Worm (Caenorhabditis elegans) whole organism, L1 larva: Measurements from ENCODE around the gene B0228.9.

Experiments used
- C04F5.9 ChIP-seq: sonication (generic microtip); optimal IDR thresholded peaks from 2 replicates; lab custom pipeline; 2016; ENCODE audit warnings: missing genetic modification characterization, missing compliant biosample characterization
- C16A3.4 ChIP-seq: fragments of 150-350 bp; optimal IDR thresholded peaks from 2 replicates; lab custom pipeline; 2014; ENCODE audit warnings: missing biosample characterization, missing genetic modification characterization
- Y116A8C.19 ChIP-seq: sonication (generic microtip); optimal IDR thresholded peaks from 2 replicates; lab custom pipeline; 2016; ENCODE audit warnings: missing compliant biosample characterization, missing genetic modification characterization, borderline replicate concordance
- aly-2 ChIP-seq: fragments of 150-350 bp; optimal IDR thresholded peaks from 2 replicates; lab custom pipeline; 2014; ENCODE audit warnings: missing biosample characterization, missing genetic modification characterization
- ama-1 ChIP-seq: fragments of 150-350 bp; optimal IDR thresholded peaks from 2 replicates; lab custom pipeline; 2014
- blmp-1 ChIP-seq: fragments of 150-350 bp; optimal IDR thresholded peaks from 2 replicates; lab custom pipeline; 2014; ENCODE audit warnings: missing biosample characterization, missing genetic modification characterization
- ceh-63 ChIP-seq: fragments of 200-800 bp; sonication (Bioruptor generic); optimal IDR thresholded peaks from 2 replicates; lab custom pipeline; 2018; ENCODE audit warnings: mild to moderate bottlenecking, missing genetic modification characterization, missing compliant biosample characterization
- ceh-82 ChIP-seq, 3 experiments: fragments of 150-350 bp in 1 of 3; sonication (generic microtip) in 2 of 3; optimal IDR thresholded peaks; 2 replicates each; lab custom pipeline; 2014 to 2017; ENCODE audit warnings: missing biosample characterization in 3 of 3, missing genetic modification characterization in 3 of 3
- ceh-88 ChIP-seq: fragments of 200-800 bp; sonication (Bioruptor generic); IDR thresholded peaks from 2 replicates; pipeline ENCODE4 v1.3.6; 2022; ENCODE audit warnings: missing genetic modification characterization, missing compliant biosample characterization
- dpl-1 ChIP-seq, 3 experiments: fragments of 150-350 bp in 2 of 3; sonication (generic microtip) in 1 of 3; optimal IDR thresholded peaks; 2 replicates each; lab custom pipeline; 2014 to 2017; ENCODE audit warnings: missing biosample characterization in 3 of 3, missing genetic modification characterization in 3 of 3, missing genetic modification reagents in 3 of 3
- efl-1 ChIP-seq, 4 experiments: fragments of 150-350 bp; optimal IDR thresholded peaks in 3 of 4; peaks in 1 of 4; 1 replicate in 1 of 4; 2 replicates in 3 of 4; lab custom pipeline; 2014; ENCODE audit warnings: missing biosample characterization in 2 of 4, missing genetic modification characterization in 2 of 4, missing genetic modification reagents in 2 of 4
- egl-27 ChIP-seq, 2 experiments: fragments of 150-350 bp in 1 of 2; sonication (generic microtip); optimal IDR thresholded peaks; 3 replicates each; lab custom pipeline; 2017 to 2018; ENCODE audit warnings: missing biosample characterization in 2 of 2, missing genetic modification characterization in 2 of 2, missing genetic modification reagents in 2 of 2
- elt-3 ChIP-seq, 6 experiments: fragments of 150-350 bp in 1 of 6; sonication (generic microtip); optimal IDR thresholded peaks; 2 replicates each; lab custom pipeline; 2017 to 2018; ENCODE audit warnings: missing biosample characterization in 6 of 6, missing genetic modification characterization in 6 of 6, inconsistent platforms in 1 of 6
- ets-5 ChIP-seq: fragments of 200-800 bp; sonication (Bioruptor generic); IDR thresholded peaks from 2 replicates; pipeline ENCODE4 v1.3.6; 2022; ENCODE audit warnings: missing genetic modification characterization, missing compliant biosample characterization
- fkh-10 ChIP-seq: sonication (generic microtip); optimal IDR thresholded peaks from 2 replicates; lab custom pipeline; 2017; ENCODE audit warnings: missing biosample characterization, missing genetic modification reagents, missing genetic modification characterization
- fos-1 ChIP-seq: fragments of 150-350 bp; optimal IDR thresholded peaks from 2 replicates; lab custom pipeline; 2014; ENCODE audit warnings: missing biosample characterization, missing genetic modification characterization
- grh-1 ChIP-seq: fragments of 200-800 bp; sonication (Bioruptor generic); IDR thresholded peaks from 2 replicates; pipeline ENCODE4 v1.3.6; 2022; ENCODE audit warnings: missing genetic modification reagents, missing genetic modification characterization, missing compliant biosample characterization
- hlh-17 ChIP-seq: fragments of 200-800 bp; sonication (Bioruptor generic); optimal IDR thresholded peaks from 2 replicates; lab custom pipeline; 2018; ENCODE audit warnings: missing genetic modification characterization, mild to moderate bottlenecking, missing compliant biosample characterization, moderate library complexity, borderline replicate concordance
- hlh-4 ChIP-seq: sonication (generic microtip); optimal IDR thresholded peaks from 2 replicates; lab custom pipeline; 2016; ENCODE audit warnings: mild to moderate bottlenecking, missing genetic modification characterization, missing compliant biosample characterization
- hpl-2 ChIP-seq: fragments of 150-350 bp; optimal IDR thresholded peaks from 2 replicates; lab custom pipeline; 2014; ENCODE audit warnings: missing biosample characterization, missing genetic modification reagents, missing genetic modification characterization
- irx-1 ChIP-seq: sonication (generic microtip); optimal IDR thresholded peaks from 2 replicates; lab custom pipeline; 2016; ENCODE audit warnings: missing genetic modification characterization, missing compliant biosample characterization
- isw-1 ChIP-seq: fragments of 200-800 bp; sonication (Bioruptor generic); IDR thresholded peaks from 2 replicates; pipeline ENCODE4 v1.3.6; 2022; ENCODE audit warnings: missing genetic modification characterization, missing compliant biosample characterization
- jun-1 ChIP-seq: fragments of 150-350 bp; optimal IDR thresholded peaks from 2 replicates; lab custom pipeline; 2014; ENCODE audit warnings: missing biosample characterization, missing genetic modification reagents, missing genetic modification characterization
- lin-13 ChIP-seq: fragments of 150-350 bp; optimal IDR thresholded peaks from 2 replicates; lab custom pipeline; 2014; ENCODE audit warnings: missing biosample characterization, missing genetic modification reagents, missing genetic modification characterization
- lin-35 ChIP-seq, 2 experiments: fragments of 150-350 bp; optimal IDR thresholded peaks; 2 replicates each; lab custom pipeline; 2014; ENCODE audit warnings: missing biosample characterization in 2 of 2, missing genetic modification characterization in 2 of 2, missing genetic modification reagents in 2 of 2
- lin-39 ChIP-seq: fragments of 150-350 bp; optimal IDR thresholded peaks from 2 replicates; lab custom pipeline; 2014; ENCODE audit warnings: missing biosample characterization, missing genetic modification reagents, missing genetic modification characterization
- lsy-2 ChIP-seq, 2 experiments: fragments of 150-350 bp; optimal IDR thresholded peaks; 2 replicates each; lab custom pipeline; 2014; ENCODE audit warnings: missing biosample characterization in 2 of 2, missing genetic modification characterization in 2 of 2
- mab-9 ChIP-seq: fragments of 200-800 bp; sonication (Bioruptor generic); IDR thresholded peaks from 2 replicates; pipeline ENCODE4 v1.3.6; 2022; ENCODE audit warnings: missing genetic modification reagents, missing genetic modification characterization, missing compliant biosample characterization
- mep-1 ChIP-seq: fragments of 150-350 bp; optimal IDR thresholded peaks from 2 replicates; lab custom pipeline; 2014; ENCODE audit warnings: missing biosample characterization, missing genetic modification characterization
- nhr-12 ChIP-seq: sonication (generic microtip); optimal IDR thresholded peaks from 2 replicates; lab custom pipeline; 2017; ENCODE audit warnings: missing biosample characterization, missing genetic modification characterization
- nhr-28 ChIP-seq: fragments of 150-350 bp; optimal IDR thresholded peaks from 2 replicates; lab custom pipeline; 2014; ENCODE audit warnings: missing biosample characterization, missing genetic modification characterization
- nhr-47 ChIP-seq: sonication (generic microtip); optimal IDR thresholded peaks from 2 replicates; lab custom pipeline; 2016; ENCODE audit warnings: mild to moderate bottlenecking, missing genetic modification characterization, moderate library complexity, missing compliant biosample characterization
- nhr-71 ChIP-seq: sonication (generic microtip); optimal IDR thresholded peaks from 2 replicates; lab custom pipeline; 2016; ENCODE audit warnings: mild to moderate bottlenecking, missing genetic modification characterization, moderate library complexity, missing compliant biosample characterization
- nhr-85 ChIP-seq: sonication (generic microtip); peaks from one replicate; lab custom pipeline; 2016; ENCODE audit warnings: missing genetic modification characterization, inconsistent platforms, missing compliant biosample characterization
- nhr-90 ChIP-seq: sonication (generic microtip); optimal IDR thresholded peaks from 2 replicates; lab custom pipeline; 2016; ENCODE audit warnings: mild to moderate bottlenecking, missing genetic modification characterization, missing compliant biosample characterization; ENCODE audit not compliant: poor library complexity
- pag-3 ChIP-seq: sonication (generic microtip); optimal IDR thresholded peaks from 2 replicates; lab custom pipeline; 2017; ENCODE audit warnings: missing genetic modification characterization, mild to moderate bottlenecking, missing compliant biosample characterization, antibody characterized with exemption, borderline replicate concordance; ENCODE audit not compliant: insufficient read depth
- pqm-1 ChIP-seq: sonication (generic microtip); optimal IDR thresholded peaks from 3 replicates; lab custom pipeline; 2017; ENCODE audit warnings: missing biosample characterization, missing genetic modification characterization
- rnt-1 ChIP-seq: sonication (generic microtip); optimal IDR thresholded peaks from 2 replicates; lab custom pipeline; 2016; ENCODE audit warnings: mild to moderate bottlenecking, missing genetic modification characterization, moderate library complexity, missing compliant biosample characterization
- snpc-4 ChIP-seq: fragments of 150-350 bp; optimal IDR thresholded peaks from 2 replicates; lab custom pipeline; 2014; ENCODE audit warnings: missing biosample characterization, missing genetic modification characterization
- snu-23 ChIP-seq: sonication (generic microtip); optimal IDR thresholded peaks from 2 replicates; lab custom pipeline; 2016; ENCODE audit warnings: missing genetic modification characterization, missing compliant biosample characterization
- sox-4 ChIP-seq: sonication (generic microtip); optimal IDR thresholded peaks from 2 replicates; lab custom pipeline; 2016; ENCODE audit warnings: missing genetic modification characterization, missing compliant biosample characterization
- sup-37 ChIP-seq: fragments of 200-800 bp; sonication (Bioruptor generic); optimal IDR thresholded peaks from 2 replicates; lab custom pipeline; 2018; ENCODE audit warnings: mild to moderate bottlenecking, missing genetic modification characterization, missing compliant biosample characterization
- tbx-2 ChIP-seq: sonication (generic microtip); optimal IDR thresholded peaks from 2 replicates; lab custom pipeline; 2016; ENCODE audit warnings: missing genetic modification characterization, missing compliant biosample characterization
- tlp-1 ChIP-seq: fragments of 150-350 bp; optimal IDR thresholded peaks from 2 replicates; lab custom pipeline; 2014; ENCODE audit warnings: missing biosample characterization, missing genetic modification characterization
- unc-130 ChIP-seq: fragments of 150-350 bp; optimal IDR thresholded peaks from 2 replicates; lab custom pipeline; 2017; ENCODE audit warnings: missing biosample characterization, missing genetic modification characterization, inconsistent platforms
- unc-98 ChIP-seq: fragments of 200-800 bp; sonication (Bioruptor generic); IDR thresholded peaks from 2 replicates; pipeline ENCODE4 v1.3.6; 2022; ENCODE audit warnings: missing genetic modification characterization, missing compliant biosample characterization
- vab-15 ChIP-seq: sonication (generic microtip); optimal IDR thresholded peaks from 2 replicates; lab custom pipeline; 2017; ENCODE audit warnings: missing genotype, mild to moderate bottlenecking, missing genetic modification characterization, missing compliant biosample characterization
- xbp-1 ChIP-seq: sonication (generic microtip); optimal IDR thresholded peaks from 2 replicates; lab custom pipeline; 2016; ENCODE audit warnings: missing genetic modification characterization, missing compliant biosample characterization
- zag-1 ChIP-seq: fragments of 150-350 bp; optimal IDR thresholded peaks from 2 replicates; lab custom pipeline; 2014; ENCODE audit warnings: missing biosample characterization, missing genetic modification characterization
- zip-4 ChIP-seq: fragments of 200-800 bp; sonication (Bioruptor generic); optimal IDR thresholded peaks from 2 replicates; lab custom pipeline; 2018; ENCODE audit warnings: mild to moderate bottlenecking, missing genetic modification characterization, moderate library complexity, missing compliant biosample characterization
- ztf-11 ChIP-seq, 2 experiments: sonication (generic microtip); optimal IDR thresholded peaks; 2 replicates each; lab custom pipeline; 2016 to 2017; ENCODE audit warnings: missing genetic modification characterization in 2 of 2, missing biosample characterization in 1 of 2, missing compliant biosample characterization in 1 of 2
- ztf-4 ChIP-seq: fragments of 150-350 bp; optimal IDR thresholded peaks from 2 replicates; lab custom pipeline; 2014; ENCODE audit warnings: missing biosample characterization, missing genetic modification characterization

The B0228.9 gene

DNA sequence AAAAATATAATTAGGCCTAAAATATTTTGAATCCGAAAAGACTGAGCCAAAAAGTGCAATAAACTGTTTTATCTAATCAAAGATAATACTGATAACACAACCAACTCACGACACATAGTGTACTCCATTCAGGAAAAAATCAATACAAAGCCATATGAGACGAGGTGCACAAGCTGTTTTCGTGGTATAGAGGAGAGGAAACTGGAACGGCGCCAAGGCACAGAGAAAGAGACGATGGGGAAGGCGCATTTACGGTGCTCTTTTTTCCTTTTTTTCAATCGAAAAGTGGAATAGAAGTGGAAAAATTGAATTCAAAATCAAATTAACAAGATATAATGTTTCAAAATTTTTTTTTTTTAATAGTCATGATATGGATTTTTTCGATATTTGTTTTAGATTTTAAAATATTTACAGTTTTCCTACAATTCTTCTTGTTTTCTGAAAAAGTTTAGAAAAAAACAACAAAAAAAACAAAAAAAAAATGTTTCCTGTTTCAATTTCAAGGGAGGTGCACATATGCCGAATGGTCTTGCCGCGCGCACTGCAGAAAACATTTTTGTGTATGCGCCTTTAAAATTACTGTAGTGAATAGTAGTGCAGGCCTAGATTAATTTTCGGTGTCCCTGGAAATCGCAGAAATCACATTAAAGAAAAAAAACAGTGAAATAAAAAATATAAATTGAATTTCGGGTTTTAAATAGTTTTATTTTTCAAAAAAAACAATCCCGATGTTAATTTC is 4.9 kb downstream of the B0228.9 start, which contains the start of gene B0228.7:
Gene B0228.7, minus strand, starts transcription at position 627 of the 739 bp plus-strand sequence.
- TF ChIP-seq nhr-47 (tag; lab: Kevin White, UChicago) (peak; percentile 29), fkh-10 (GFP tag; lab: Kevin White, UChicago) (no peak), C04F5.9 (no peak), elt-3 (tag; optimal IDR thresholded peaks at IDR 0.05; lab: Kevin White, UChicago) (no peak), zip-4 (GFP tag; lab: Kevin White, UChicago) (no peak), nhr-12 (no peak), aly-2 (tag; lab: Kevin White, UChicago) (no peak), lsy-2 (tag; optimal IDR thresholded peaks at IDR 0.05; lab: Kevin White, UChicago) (peak in 1 of 2 experiments; percentile 65), fos-1 (tag; lab: Kevin White, UChicago) (no peak), zag-1 (tag; lab: Kevin White, UChicago) (no peak), efl-1 (optimal IDR thresholded peaks at IDR 0.05; lab: Kevin White, UChicago) (peak; percentile 50 to 61), efl-1 (GFP tag; optimal IDR thresholded peaks at IDR 0.05 in 1 of 2; lab: Kevin White, UChicago) (peak in 1 of 2 experiments; percentile 93), nhr-85 (tag; lab: Kevin White, UChicago) (no peak), irx-1 (tag; lab: Kevin White, UChicago) (no peak), lin-13 (no peak), hlh-4 (tag; lab: Kevin White, UChicago) (no peak), xbp-1 (tag; lab: Kevin White, UChicago) (peak; percentile 9), nhr-90 (tag; lab: Kevin White, UChicago) (no peak), tlp-1 (tag; lab: Kevin White, UChicago) (no peak), ceh-63 (GFP tag; lab: Kevin White, UChicago) (no peak), unc-98 (no peak), grh-1 (GFP tag; lab: Robert Waterston, UW) (no peak), ztf-11 (tag; optimal IDR thresholded peaks at IDR 0.05; lab: Kevin White, UChicago) (no peak), ets-5 (GFP tag; lab: Robert Waterston, UW) (no peak), sox-4 (tag; lab: Kevin White, UChicago) (no peak), rnt-1 (tag; lab: Kevin White, UChicago) (peak; percentile 32), mep-1 (tag; lab: Kevin White, UChicago) (no peak), lin-39 (tag; lab: Kevin White, UChicago) (no peak), nhr-71 (tag; lab: Kevin White, UChicago) (peak; percentile 28), pag-3 (no peak), egl-27 (tag; optimal IDR thresholded peaks at IDR 0.05; lab: Kevin White, UChicago) (no peak), snu-23 (GFP tag; lab: Kevin White, UChicago) (peak; percentile 11), ceh-88 (GFP tag; lab: Robert Waterston, UW) (no peak), vab-15 (tag; lab: Kevin White, UChicago) (no peak), unc-130 (tag; lab: Kevin White, UChicago) (no peak), ztf-4 (tag; lab: Kevin White, UChicago) (no peak), pqm-1 (no peak), blmp-1 (tag; lab: Kevin White, UChicago) (no peak), ceh-82 (tag; optimal IDR thresholded peaks at IDR 0.05; lab: Kevin White, UChicago) (no peak), isw-1 (GFP tag; lab: Robert Waterston, UW) (no peak), hpl-2 (no peak), Y116A8C.19 (tag; lab: Kevin White, UChicago) (no peak), hlh-17 (no peak), nhr-28 (no peak), mab-9 (GFP tag; lab: Robert Waterston, UW) (no peak), ama-1 (lab: Kevin White, UChicago) (no peak), C16A3.4 (tag; lab: Kevin White, UChicago) (peak; percentile 16), sup-37 (GFP tag; lab: Kevin White, UChicago) (no peak), jun-1 (tag; lab: Kevin White, UChicago) (no peak), tbx-2 (tag; lab: Kevin White, UChicago) (no peak), snpc-4 (tag; lab: Kevin White, UChicago) (no peak), lin-35 (GFP tag; optimal IDR thresholded peaks at IDR 0.05; lab: Kevin White, UChicago) (peak in 1 of 2 experiments; percentile 9), dpl-1 (GFP tag; optimal IDR thresholded peaks at IDR 0.05; lab: Kevin White, UChicago) (peak in 1 of 3 experiments; percentile 18)
